Worm (Caenorhabditis elegans) whole organism, L4 larva: Measurements from ENCODE around the gene R08A2.7.

Source experiments
- D1046.2 ChIP-seq: fragments of 200-800 bp; sonication (Bioruptor generic); IDR thresholded peaks from 2 replicates; pipeline ENCODE4 v1.3.6; 2022; ENCODE audit warnings: missing genetic modification characterization, missing compliant biosample characterization
- F26F4.8 ChIP-seq: fragments of 200-800 bp; sonication (Bioruptor generic); conservative IDR thresholded peaks from 2 replicates; pipeline ENCODE4 v1.3.6; 2022; ENCODE audit warnings: missing genetic modification characterization, missing compliant biosample characterization
- F44E2.7 ChIP-seq: fragments of 200-800 bp; sonication (Bioruptor generic); IDR thresholded peaks from 2 replicates; pipeline ENCODE4 v2.1.2; 2022; ENCODE audit warnings: missing genetic modification characterization, missing compliant biosample characterization
- Y105C5A.15 ChIP-seq: fragments of 200-800 bp; sonication (Bioruptor generic); IDR thresholded peaks from 2 replicates; pipeline ENCODE4 v1.3.6; 2022; ENCODE audit warnings: missing genetic modification characterization, missing compliant biosample characterization
- Y5F2A.4 ChIP-seq: fragments of 200-800 bp; sonication (Bioruptor generic); optimal IDR thresholded peaks from 2 replicates; lab custom pipeline; 2018; ENCODE audit warnings: mild to moderate bottlenecking, missing genetic modification characterization, missing compliant biosample characterization
- ZK546.5 ChIP-seq, 2 experiments: sonication (generic microtip); optimal IDR thresholded peaks; 2 replicates each; lab custom pipeline; 2017; ENCODE audit warnings: missing biosample characterization in 2 of 2, missing genetic modification characterization in 2 of 2
- arid-1 ChIP-seq: fragments of 200-800 bp; sonication (Bioruptor generic); conservative IDR thresholded peaks from 2 replicates; pipeline ENCODE4 v1.3.6; 2022; ENCODE audit warnings: missing genetic modification reagents, missing genetic modification characterization, missing compliant biosample characterization
- attf-4 ChIP-seq: sonication (generic microtip); optimal IDR thresholded peaks from 3 replicates; lab custom pipeline; 2017; ENCODE audit warnings: missing biosample characterization, missing genetic modification characterization
- ceh-20 ChIP-seq: fragments of 200-800 bp; sonication (Bioruptor generic); IDR thresholded peaks from 2 replicates; pipeline ENCODE4 v1.3.6; 2022; ENCODE audit warnings: missing genetic modification reagents, missing genetic modification characterization, missing compliant biosample characterization
- ceh-28 ChIP-seq: fragments of 150-350 bp; optimal IDR thresholded peaks from 2 replicates; lab custom pipeline; 2014; ENCODE audit warnings: missing biosample characterization, missing genetic modification reagents, missing genetic modification characterization
- ces-1 ChIP-seq: fragments of 150-350 bp; sonication (generic microtip); optimal IDR thresholded peaks from 4 replicates; lab custom pipeline; 2014; ENCODE audit warnings: missing biosample characterization, missing genetic modification reagents, missing genetic modification characterization
- cey-2 ChIP-seq: sonication (generic microtip); optimal IDR thresholded peaks from 3 replicates; lab custom pipeline; 2017; ENCODE audit warnings: missing genetic modification characterization, mild to moderate bottlenecking, missing compliant biosample characterization, antibody characterized with exemption, borderline replicate concordance; ENCODE audit not compliant: insufficient read depth
- ctbp-1 ChIP-seq: fragments of 200-800 bp; sonication (Bioruptor generic); IDR thresholded peaks from 2 replicates; pipeline ENCODE4 v1.3.6; 2022; ENCODE audit warnings: missing genetic modification reagents, missing genetic modification characterization, missing compliant biosample characterization
- dmd-6 ChIP-seq: fragments of 200-800 bp; sonication (Bioruptor generic); IDR thresholded peaks from 2 replicates; pipeline ENCODE4 v1.3.6; 2022; ENCODE audit warnings: missing genetic modification reagents, missing genetic modification characterization, missing compliant biosample characterization
- duxl-1 ChIP-seq: sonication (generic microtip); optimal IDR thresholded peaks from 2 replicates; lab custom pipeline; 2016; ENCODE audit warnings: mild to moderate bottlenecking, missing genetic modification characterization, moderate library complexity, missing compliant biosample characterization; ENCODE audit not compliant: poor library complexity
- dve-1 ChIP-seq: sonication (generic microtip); optimal IDR thresholded peaks from 2 replicates; lab custom pipeline; 2017; ENCODE audit warnings: antibody characterized with exemption, mild to moderate bottlenecking, missing genetic modification characterization, missing compliant biosample characterization; ENCODE audit not compliant: insufficient read depth
- fos-1 ChIP-seq: fragments of 150-350 bp; optimal IDR thresholded peaks from 2 replicates; lab custom pipeline; 2014; ENCODE audit warnings: missing biosample characterization, missing genetic modification characterization
- gei-8 ChIP-seq: fragments of 200-800 bp; sonication (Bioruptor generic); optimal IDR thresholded peaks from 2 replicates; lab custom pipeline; 2018; ENCODE audit warnings: mild to moderate bottlenecking, missing genetic modification characterization, missing compliant biosample characterization
- hlh-11 ChIP-seq: fragments of 200-800 bp; sonication (Bioruptor generic); optimal IDR thresholded peaks from 2 replicates; lab custom pipeline; 2018; ENCODE audit warnings: mild to moderate bottlenecking, missing genetic modification characterization, missing compliant biosample characterization
- hlh-30 ChIP-seq: sonication (generic microtip); optimal IDR thresholded peaks from 2 replicates; lab custom pipeline; 2017; ENCODE audit warnings: antibody characterized with exemption, mild to moderate bottlenecking, missing genetic modification characterization, missing compliant biosample characterization; ENCODE audit not compliant: insufficient read depth
- hmg-1.1 ChIP-seq: fragments of 200-800 bp; sonication (Bioruptor generic); IDR thresholded peaks from 2 replicates; pipeline ENCODE4 v1.3.6; 2022; ENCODE audit warnings: missing genetic modification reagents, missing genetic modification characterization, missing compliant biosample characterization
- lin-1 ChIP-seq: fragments of 200-800 bp; sonication (Bioruptor generic); IDR thresholded peaks from 2 replicates; pipeline ENCODE4 v1.3.6; 2022; ENCODE audit warnings: missing genetic modification reagents, missing genetic modification characterization, missing compliant biosample characterization
- lin-13 ChIP-seq: fragments of 150-350 bp; optimal IDR thresholded peaks from 2 replicates; lab custom pipeline; 2014; ENCODE audit warnings: missing biosample characterization, missing genetic modification reagents, missing genetic modification characterization
- lin-29 ChIP-seq: fragments of 200-800 bp; sonication (Bioruptor generic); IDR thresholded peaks from 2 replicates; pipeline ENCODE4 v1.3.6; 2022; ENCODE audit warnings: missing genetic modification reagents, missing genetic modification characterization, missing compliant biosample characterization
- lin-38 ChIP-seq: fragments of 200-800 bp; sonication (Bioruptor generic); IDR thresholded peaks from 2 replicates; pipeline ENCODE4 v1.3.6; 2022; ENCODE audit warnings: missing genetic modification reagents, missing genetic modification characterization, missing compliant biosample characterization
- lin-39 ChIP-seq: fragments of 150-350 bp; optimal IDR thresholded peaks from 2 replicates; lab custom pipeline; 2014; ENCODE audit warnings: missing biosample characterization, missing genetic modification reagents, missing genetic modification characterization
- lir-3 ChIP-seq: sonication (generic microtip); optimal IDR thresholded peaks from 2 replicates; lab custom pipeline; 2016; ENCODE audit warnings: mild to moderate bottlenecking, missing genetic modification characterization, missing compliant biosample characterization
- lsy-2 ChIP-seq, 2 experiments: fragments of 150-350 bp in 1 of 2; sonication (generic microtip) in 1 of 2; optimal IDR thresholded peaks; 2 replicates each; lab custom pipeline; 2014 to 2017; ENCODE audit warnings: missing biosample characterization in 2 of 2, missing genetic modification characterization in 2 of 2
- mdl-1 ChIP-seq, 2 experiments: fragments of 150-350 bp in 1 of 2; sonication (generic microtip) in 1 of 2; optimal IDR thresholded peaks; 2 replicates each; lab custom pipeline; 2014 to 2017; ENCODE audit warnings: missing biosample characterization in 2 of 2, missing genetic modification characterization in 2 of 2
- mxl-2 ChIP-seq: fragments of 200-800 bp; sonication (Bioruptor generic); conservative IDR thresholded peaks from 2 replicates; pipeline ENCODE4 v1.3.6; 2022; ENCODE audit warnings: missing genetic modification reagents, missing genetic modification characterization, missing compliant biosample characterization
- mxl-3 ChIP-seq: fragments of 200-800 bp; sonication (Bioruptor generic); optimal IDR thresholded peaks from 2 replicates; lab custom pipeline; 2018; ENCODE audit warnings: mild to moderate bottlenecking, missing genetic modification characterization, missing compliant biosample characterization
- nhr-10 ChIP-seq: fragments of 150-350 bp; optimal IDR thresholded peaks from 2 replicates; lab custom pipeline; 2014; ENCODE audit warnings: missing biosample characterization, missing genetic modification characterization
- nhr-111 ChIP-seq: fragments of 200-800 bp; sonication (Bioruptor generic); optimal IDR thresholded peaks from 2 replicates; lab custom pipeline; 2018; ENCODE audit warnings: mild to moderate bottlenecking, missing genetic modification characterization, missing compliant biosample characterization
- nhr-237 ChIP-seq: sonication (generic microtip); optimal IDR thresholded peaks from 2 replicates; lab custom pipeline; 2017; ENCODE audit warnings: missing biosample characterization, missing genetic modification characterization
- nhr-42 ChIP-seq: fragments of 200-800 bp; sonication (Bioruptor generic); IDR thresholded peaks from 2 replicates; pipeline ENCODE4 v1.3.6; 2022; ENCODE audit warnings: missing genetic modification characterization, missing compliant biosample characterization
- nhr-48 ChIP-seq: sonication (generic microtip); optimal IDR thresholded peaks from 2 replicates; lab custom pipeline; 2016; ENCODE audit warnings: mild to moderate bottlenecking, missing genetic modification characterization, missing compliant biosample characterization
- nhr-6 ChIP-seq: fragments of 150-350 bp; optimal IDR thresholded peaks from 2 replicates; lab custom pipeline; 2014; ENCODE audit warnings: missing biosample characterization, missing genetic modification characterization
- nhr-76 ChIP-seq: fragments of 150-350 bp; optimal IDR thresholded peaks from 2 replicates; lab custom pipeline; 2014; ENCODE audit warnings: missing biosample characterization, missing genetic modification characterization
- nhr-77 ChIP-seq: fragments of 150-350 bp; optimal IDR thresholded peaks from 2 replicates; lab custom pipeline; 2014; ENCODE audit warnings: missing biosample characterization, missing genetic modification characterization
- php-3 ChIP-seq: fragments of 200-800 bp; sonication (Bioruptor generic); IDR thresholded peaks from 2 replicates; pipeline ENCODE4 v1.3.6; 2022; ENCODE audit warnings: missing genetic modification reagents, missing genetic modification characterization, missing compliant biosample characterization
- rbr-2 ChIP-seq: sonication (generic microtip); optimal IDR thresholded peaks from 2 replicates; lab custom pipeline; 2016; ENCODE audit warnings: missing genotype, missing genetic modification characterization, missing compliant biosample characterization
- saeg-2 ChIP-seq: fragments of 200-800 bp; sonication (Bioruptor generic); IDR thresholded peaks from 2 replicates; pipeline ENCODE4 v1.3.6; 2022; ENCODE audit warnings: missing genetic modification reagents, missing genetic modification characterization, missing compliant biosample characterization
- set-16 ChIP-seq: fragments of 200-800 bp; sonication (Bioruptor generic); IDR thresholded peaks from 2 replicates; pipeline ENCODE4 v1.3.6; 2022; ENCODE audit warnings: missing genetic modification reagents, missing genetic modification characterization, missing compliant biosample characterization
- tag-97 ChIP-seq: fragments of 200-800 bp; sonication (Bioruptor generic); IDR thresholded peaks from 2 replicates; pipeline ENCODE4 v1.3.6; 2022; ENCODE audit warnings: missing genetic modification characterization, missing compliant biosample characterization
- unc-62 ChIP-seq, 3 experiments: fragments of 150-350 bp in 1 of 3; sonication (generic microtip); optimal IDR thresholded peaks in 2 of 3; peaks in 1 of 3; 1 replicate in 1 of 3; 2 replicates in 2 of 3; lab custom pipeline; 2014 to 2017; ENCODE audit warnings: missing biosample characterization in 3 of 3, missing genetic modification characterization in 3 of 3, missing genetic modification reagents in 3 of 3, missing genotype in 1 of 3
- zag-1 ChIP-seq: fragments of 150-350 bp; optimal IDR thresholded peaks from 2 replicates; lab custom pipeline; 2014; ENCODE audit warnings: missing biosample characterization, missing genetic modification characterization
- zfp-2 ChIP-seq: sonication (generic microtip); optimal IDR thresholded peaks from 2 replicates; lab custom pipeline; 2016; ENCODE audit warnings: mild to moderate bottlenecking, missing genetic modification characterization, missing compliant biosample characterization
- zip-11 ChIP-seq: fragments of 200-800 bp; sonication (Bioruptor generic); IDR thresholded peaks from 2 replicates; pipeline ENCODE4 v1.3.6; 2022; ENCODE audit warnings: missing genetic modification characterization, missing compliant biosample characterization
- ztf-7 ChIP-seq: fragments of 150-350 bp; optimal IDR thresholded peaks from 2 replicates; lab custom pipeline; 2014; ENCODE audit warnings: missing biosample characterization, missing genetic modification characterization

The R08A2.7 gene

ce11 chrV:14685435-14686058 lies 37.6 kb upstream of the R08A2.7 start, which contains the start of gene C47E8.4 (continued):
- peak; percentile 97 for TF ChIP-seq dmd-6 (GFP tag; lab: Robert Waterston, UW)
- peak in 1 of 2 experiments; percentile 62 for TF ChIP-seq ZK546.5 (tag; optimal IDR thresholded peaks at IDR 0.05; lab: Kevin White, UChicago)
- peak; percentile 90 for TF ChIP-seq lin-29 (GFP tag; lab: Robert Waterston, UW)
- peak; percentile 89 for TF ChIP-seq php-3 (GFP tag; lab: Robert Waterston, UW)
- peak; percentile 96 for TF ChIP-seq hlh-11 (tag; lab: Kevin White, UChicago)
- no peak for TF ChIP-seq ceh-28 (tag; lab: Kevin White, UChicago)
- TF ChIP-seq unc-62 (GFP tag; optimal IDR thresholded peaks at IDR 0.05 in 1 of 2; lab: Kevin White, UChicago) = peak; percentile 56 to 99
- no peak for TF ChIP-seq unc-62 (tag; optimal IDR thresholded peaks at IDR 0.05; lab: Kevin White, UChicago)
- TF ChIP-seq lin-1 (GFP tag; lab: Robert Waterston, UW) = peak; percentile 89
- TF ChIP-seq hmg-1.1 = peak; percentile 95
- peak; percentile 63; the same call in 1 of the 2 replicates for TF ChIP-seq mxl-2 (GFP tag; lab: Robert Waterston, UW)
- peak in 1 of 2 experiments; percentile 48 for TF ChIP-seq mdl-1 (tag; optimal IDR thresholded peaks at IDR 0.05; lab: Kevin White, UChicago)
- TF ChIP-seq nhr-6 (tag; lab: Kevin White, UChicago) = peak; percentile 99
- no peak for TF ChIP-seq F26F4.8 (GFP tag; lab: Robert Waterston, UW)
- TF ChIP-seq lin-13 (GFP tag; lab: Kevin White, UChicago) = peak; percentile 97
- peak; percentile 94 for TF ChIP-seq nhr-48 (tag; lab: Kevin White, UChicago)
- TF ChIP-seq lin-38 = peak; percentile 99
- peak; percentile 82 for TF ChIP-seq nhr-10 (tag; lab: Kevin White, UChicago)
- TF ChIP-seq ces-1 (GFP tag; lab: Kevin White, UChicago) = peak; percentile 58
- peak; percentile 91 for TF ChIP-seq hlh-30 (tag; lab: Kevin White, UChicago)
- peak; percentile 96 for TF ChIP-seq tag-97
- peak; percentile 99 for TF ChIP-seq dve-1 (tag; lab: Kevin White, UChicago)
- peak; percentile 98 for TF ChIP-seq rbr-2 (tag; lab: Kevin White, UChicago)
- TF ChIP-seq zag-1 (tag; lab: Kevin White, UChicago) = peak; percentile 4
- no peak for TF ChIP-seq Y105C5A.15 (GFP tag; lab: Robert Waterston, UW)
- no peak for TF ChIP-seq gei-8 (GFP tag; lab: Kevin White, UChicago)
- peak; percentile 98 for TF ChIP-seq ceh-20 (GFP tag; lab: Robert Waterston, UW)
- TF ChIP-seq D1046.2 (GFP tag; lab: Robert Waterston, UW) = peak; percentile 83; the same call in 1 of the 2 replicates
- no peak for TF ChIP-seq F44E2.7 (GFP tag; lab: Robert Waterston, UW)
- peak; percentile 68 for TF ChIP-seq nhr-76 (tag; lab: Kevin White, UChicago)
- TF ChIP-seq zfp-2 (tag; lab: Kevin White, UChicago) = peak; percentile 64
- peak; percentile 91 for TF ChIP-seq nhr-42 (GFP tag; lab: Robert Waterston, UW)
- peak; percentile 77 for TF ChIP-seq lir-3 (tag; lab: Kevin White, UChicago)
- TF ChIP-seq attf-4 (tag; lab: Kevin White, UChicago) = no peak
- TF ChIP-seq set-16 (GFP tag; lab: Robert Waterston, UW) = peak; percentile 64
- TF ChIP-seq nhr-77 = peak; percentile 93
- peak; percentile 25 for TF ChIP-seq Y5F2A.4
- TF ChIP-seq arid-1 (GFP tag; lab: Robert Waterston, UW) = peak; percentile 87
- no peak for TF ChIP-seq cey-2 (tag; lab: Kevin White, UChicago)
- TF ChIP-seq lin-39 (tag; lab: Kevin White, UChicago) = no peak
- peak; percentile 91 for TF ChIP-seq saeg-2 (GFP tag; lab: Robert Waterston, UW)
- TF ChIP-seq zip-11 (GFP tag; lab: Robert Waterston, UW) = 0 out of 2 replicates have a peak, but pooled peaks have one; percentile 31
- peak; percentile 69 for TF ChIP-seq mxl-3
- TF ChIP-seq duxl-1 (tag; lab: Kevin White, UChicago) = peak; percentile 96
- TF ChIP-seq ctbp-1 (GFP tag; lab: Robert Waterston, UW) = peak; percentile 97
- peak; percentile 54 for TF ChIP-seq nhr-111 (GFP tag; lab: Kevin White, UChicago)
- TF ChIP-seq fos-1 = no peak
- TF ChIP-seq nhr-237 (tag; lab: Kevin White, UChicago) = no peak
- peak; percentile 93 to 98 for TF ChIP-seq lsy-2 (tag; optimal IDR thresholded peaks at IDR 0.05; lab: Kevin White, UChicago)
- peak; percentile 59 for TF ChIP-seq ztf-7
